Fruit fly (Drosophila melanogaster): ENCODE measurements around the gene CG10222.

DNA sequence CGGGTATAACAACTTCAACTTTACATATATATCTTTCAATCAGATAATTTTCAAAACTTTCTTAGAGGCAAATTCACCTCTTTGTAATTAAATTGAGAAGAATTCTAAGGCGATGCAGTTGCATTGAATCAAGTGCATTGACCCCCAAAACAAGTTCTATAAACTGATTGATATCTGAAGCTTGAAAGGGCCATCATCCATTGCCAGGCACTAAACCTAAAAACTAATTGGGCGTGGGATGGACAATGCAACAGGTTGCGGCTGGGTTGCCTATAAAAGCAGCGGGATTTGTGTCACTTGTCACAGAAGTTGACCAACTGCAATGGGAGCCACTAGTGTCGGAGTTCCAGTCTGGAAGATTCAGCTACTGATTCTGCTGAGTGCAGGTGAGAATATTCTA is 27.8 kb downstream of the CG10222 start, which contains the start of gene CG14110:
- no peak for TF ChIP-seq bab1 (GFP tag; optimal IDR thresholded peaks at IDR 0.05)
- TF ChIP-seq tj (GFP tag; optimal IDR thresholded peaks at IDR 0.05), result no peak
- no peak for TF ChIP-seq Mnt (GFP tag; optimal IDR thresholded peaks at IDR 0.05)
- no peak for TF ChIP-seq CG7045 (GFP tag; optimal IDR thresholded peaks at IDR 0.05)
- no peak for TF ChIP-seq cnc (optimal IDR thresholded peaks at IDR 0.05)
- no peak for TF ChIP-seq toe (GFP tag; optimal IDR thresholded peaks at IDR 0.05)
- TF ChIP-seq kay (GFP tag; ENCODE audit: borderline replicate concordance), result no peak
- no peak for TF ChIP-seq CG11617 (GFP tag; optimal IDR thresholded peaks at IDR 0.05)
- no peak for TF ChIP-seq CG1620 (GFP tag; optimal IDR thresholded peaks at IDR 0.05)
- TF ChIP-seq CG7101 (tag; optimal IDR thresholded peaks at IDR 0.05), result no peak
- TF ChIP-seq pad (GFP tag; optimal IDR thresholded peaks at IDR 0.05), result no peak
- TF ChIP-seq ovo (GFP tag; optimal IDR thresholded peaks at IDR 0.05), result no peak
- no peak for TF ChIP-seq CG33017 (tag; optimal IDR thresholded peaks at IDR 0.05)

Measured in whole organism, adult.